Fruit fly (Drosophila melanogaster) whole organism, embryonic: Measurements from ENCODE around the gene CG7484.
A peak's percentile ranks its signal among the peaks of the same experiment; 100 is the strongest.

ENCODE experiments used
- Ada2b ChIP-seq: fragments of 200-800 bp; sonication (Bioruptor generic); IDR thresholded peaks from 2 replicates; pipeline ENCODE4 v1.3.6; 2022; ENCODE audit warnings: missing biosample characterization, missing genetic modification characterization
- CG12769 ChIP-seq: fragments of 200-800 bp; sonication (Bioruptor generic); optimal IDR thresholded peaks from 2 replicates; lab custom pipeline; 2019; ENCODE audit warnings: missing biosample characterization, mild to moderate bottlenecking, missing genetic modification characterization, moderate library complexity
- CG16813 ChIP-seq: fragments of 200-800 bp; sonication (Bioruptor generic); IDR thresholded peaks from 3 replicates; pipeline ENCODE4 v1.3.6; 2022; ENCODE audit warnings: missing biosample characterization, missing genetic modification characterization; ENCODE audit not compliant: partially characterized antibody
- CG17328 ChIP-seq: fragments of 200-800 bp; sonication (Bioruptor generic); IDR thresholded peaks from 2 replicates; pipeline ENCODE4 v1.3.6; 2022; ENCODE audit warnings: missing biosample characterization, missing genetic modification characterization
- CG18011 ChIP-seq: fragments of 200-800 bp; sonication (Bioruptor generic); optimal IDR thresholded peaks from 2 replicates; lab custom pipeline; 2017; ENCODE audit warnings: missing biosample characterization, missing genetic modification characterization, mild to moderate bottlenecking, moderate library complexity, missing genotype
- CG31224 ChIP-seq: fragments of 200-800 bp; sonication (Bioruptor generic); IDR thresholded peaks from 2 replicates; pipeline ENCODE4 v1.3.6; 2022; ENCODE audit warnings: missing biosample characterization, missing genetic modification characterization
- CG42726 ChIP-seq: fragments of 200-800 bp; sonication (Bioruptor generic); IDR thresholded peaks from 2 replicates; pipeline ENCODE4 v1.3.6; 2022; ENCODE audit warnings: missing biosample characterization, missing genetic modification characterization; ENCODE audit not compliant: partially characterized antibody
- CG5245 ChIP-seq: fragments of 200-800 bp; sonication (Bioruptor generic); optimal IDR thresholded peaks from 3 replicates; lab custom pipeline; 2016; ENCODE audit warnings: missing biosample characterization, missing genetic modification characterization
- CG6175 ChIP-seq: fragments of 200-800 bp; sonication (Bioruptor generic); IDR thresholded peaks from 3 replicates; pipeline ENCODE4 v1.3.6; 2022; ENCODE audit warnings: missing biosample characterization, missing genetic modification characterization
- CG6654 ChIP-seq: fragments of 200-800 bp; sonication (Bioruptor generic); optimal IDR thresholded peaks from 2 replicates; lab custom pipeline; 2017; ENCODE audit warnings: missing biosample characterization, mild to moderate bottlenecking, missing genetic modification characterization
- CG6689 ChIP-seq: fragments of 200-800 bp; sonication (Bioruptor generic); IDR thresholded peaks from 2 replicates; pipeline ENCODE4 v1.3.6; 2022; ENCODE audit warnings: missing biosample characterization, missing genetic modification characterization
- Deaf1 ChIP-seq: fragments of 200-800 bp; optimal IDR thresholded peaks from 3 replicates; lab custom pipeline; 2019; ENCODE audit warnings: missing biosample characterization, mild to moderate bottlenecking, missing genetic modification characterization, moderate library complexity
- Drgx ChIP-seq: fragments of 200-800 bp; sonication (Bioruptor generic); IDR thresholded peaks from 2 replicates; pipeline ENCODE4 v1.3.6; 2022; ENCODE audit warnings: missing biosample characterization, missing genetic modification characterization
- ERR ChIP-seq: fragments of 200-800 bp; sonication (Bioruptor generic); optimal IDR thresholded peaks from 2 replicates; lab custom pipeline; 2016; ENCODE audit warnings: missing biosample characterization, missing genetic modification characterization
- HHEX ChIP-seq: fragments of 200-800 bp; sonication (Bioruptor generic); optimal IDR thresholded peaks from 3 replicates; lab custom pipeline; 2017; ENCODE audit warnings: missing biosample characterization, mild to moderate bottlenecking, missing genetic modification characterization, missing genetic modification reagents
- Hr78 ChIP-seq, 2 experiments: fragments of 200-800 bp in 1 of 2; fragments of >200 bp in 1 of 2; sonication (Bioruptor generic) in 1 of 2; optimal IDR thresholded peaks; 2 replicates each; lab custom pipeline; 2017 to 2019; ENCODE audit warnings: missing biosample characterization in 2 of 2, missing genetic modification characterization in 2 of 2, mild to moderate bottlenecking in 1 of 2, moderate library complexity in 1 of 2
- Med ChIP-seq: fragments of 200-800 bp; sonication (Bioruptor generic); peaks from one replicate; lab custom pipeline; 2016; ENCODE audit warnings: missing biosample characterization, missing genetic modification characterization, mild to moderate bottlenecking, inconsistent platforms, moderate library complexity
- Nf-YC ChIP-seq: fragments of 200-800 bp; optimal IDR thresholded peaks from 3 replicates; lab custom pipeline; 2019; ENCODE audit warnings: missing biosample characterization, mild to moderate bottlenecking, missing genetic modification characterization, moderate library complexity
- Oaz ChIP-seq: fragments of 200-800 bp; sonication (Bioruptor generic); IDR thresholded peaks from 2 replicates; pipeline ENCODE4 v1.3.6; 2022; ENCODE audit warnings: missing biosample characterization, missing genetic modification characterization
- Oli ChIP-seq: fragments of 200-800 bp; sonication (Bioruptor generic); optimal IDR thresholded peaks from 2 replicates; lab custom pipeline; 2018; ENCODE audit warnings: missing biosample characterization, mild to moderate bottlenecking, missing genetic modification characterization, moderate library complexity
- ara ChIP-seq: fragments of 200-800 bp; sonication (Bioruptor generic); IDR thresholded peaks from 2 replicates; pipeline ENCODE4 v1.3.6; 2022; ENCODE audit warnings: missing biosample characterization, missing genetic modification characterization
- ase ChIP-seq: fragments of 200-800 bp; sonication (Bioruptor generic); IDR thresholded peaks from 3 replicates; pipeline ENCODE4 v1.3.6; 2022; ENCODE audit warnings: missing biosample characterization, missing genetic modification characterization
- ato ChIP-seq: fragments of 200-800 bp; sonication (Bioruptor generic); IDR thresholded peaks from 2 replicates; pipeline ENCODE4 v1.3.6; 2022; ENCODE audit warnings: missing biosample characterization, missing genetic modification characterization; ENCODE audit not compliant: partially characterized antibody
- ftz-f1 ChIP-seq: fragments of 200-800 bp; sonication (Bioruptor generic); optimal IDR thresholded peaks from 2 replicates; lab custom pipeline; 2016; ENCODE audit warnings: missing biosample characterization, missing genetic modification characterization
- gce ChIP-seq: fragments of 200-800 bp; sonication (Bioruptor generic); IDR thresholded peaks from 3 replicates; pipeline ENCODE4 v1.3.6; 2022; ENCODE audit warnings: missing biosample characterization, missing genetic modification characterization
- gsb ChIP-seq: fragments of 200-800 bp; sonication (Bioruptor generic); IDR thresholded peaks from 2 replicates; pipeline ENCODE4 v1.3.6; 2022; ENCODE audit warnings: missing biosample characterization, missing genetic modification characterization
- lmd ChIP-seq: fragments of 200-800 bp; sonication (Bioruptor generic); IDR thresholded peaks from 2 replicates; pipeline ENCODE4 v1.3.6; 2022; ENCODE audit warnings: missing biosample characterization, missing genetic modification characterization
- lov ChIP-seq, 2 experiments: fragments of 200-800 bp in 1 of 2; fragments of >200 bp in 1 of 2; sonication (Bioruptor generic) in 1 of 2; IDR thresholded peaks in 1 of 2; optimal IDR thresholded peaks in 1 of 2; 2 replicates in 1 of 2; 3 replicates in 1 of 2; pipeline versions ENCODE4 v1.3.6 to Lab custom; 2017 to 2022; ENCODE audit warnings: missing biosample characterization in 1 of 2, missing genetic modification characterization in 1 of 2
- nom ChIP-seq: fragments of 200-800 bp; sonication (Bioruptor generic); optimal IDR thresholded peaks from 2 replicates; lab custom pipeline; 2017; ENCODE audit warnings: missing biosample characterization, missing genetic modification characterization, mild to moderate bottlenecking, moderate library complexity, missing genetic modification reagents
- odd ChIP-seq: fragments of 200-800 bp; sonication (Bioruptor generic); optimal IDR thresholded peaks from 2 replicates; lab custom pipeline; 2017; ENCODE audit warnings: missing biosample characterization, mild to moderate bottlenecking, missing genetic modification characterization
- prd ChIP-seq, 3 experiments: fragments of >200 bp in 2 of 3; fragments of 200-800 bp in 1 of 3; sonication (Bioruptor generic) in 1 of 3; optimal IDR thresholded peaks in 2 of 3; IDR thresholded peaks in 1 of 3; 2 replicates in 2 of 3; 3 replicates in 1 of 3; pipeline versions ENCODE4 v1.3.6 to Lab custom; 2017 to 2022; ENCODE audit warnings: missing biosample characterization in 1 of 3, missing genetic modification characterization in 1 of 3
- ranshi ChIP-seq: fragments of 200-800 bp; sonication (Bioruptor generic); IDR thresholded peaks from 2 replicates; pipeline ENCODE4 v1.3.6; 2022; ENCODE audit warnings: missing biosample characterization, missing genetic modification characterization
- scrt ChIP-seq: fragments of 200-800 bp; sonication (Bioruptor generic); optimal IDR thresholded peaks from 2 replicates; lab custom pipeline; 2018; ENCODE audit warnings: missing biosample characterization, mild to moderate bottlenecking, missing genetic modification characterization, moderate library complexity
- slp2 ChIP-seq: fragments of 200-800 bp; sonication (Bioruptor generic); optimal IDR thresholded peaks from 2 replicates; lab custom pipeline; 2016; ENCODE audit warnings: missing biosample characterization, missing genetic modification characterization
- ssp ChIP-seq: fragments of 200-800 bp; sonication (Bioruptor generic); IDR thresholded peaks from 2 replicates; pipeline ENCODE4 v1.3.6; 2022; ENCODE audit warnings: missing biosample characterization, missing genetic modification characterization
- stc ChIP-seq: fragments of 200-800 bp; sonication (Bioruptor generic); IDR thresholded peaks from 2 replicates; pipeline ENCODE4 v1.3.6; 2022; ENCODE audit warnings: missing biosample characterization, missing genetic modification characterization
- tap ChIP-seq: fragments of 200-800 bp; optimal IDR thresholded peaks from 3 replicates; lab custom pipeline; 2019; ENCODE audit warnings: missing biosample characterization, mild to moderate bottlenecking, missing genetic modification characterization, moderate library complexity
- trem ChIP-seq: fragments of 200-800 bp; optimal IDR thresholded peaks from 3 replicates; lab custom pipeline; 2019; ENCODE audit warnings: missing biosample characterization, mild to moderate bottlenecking, missing genetic modification characterization, moderate library complexity
- unpg ChIP-seq: fragments of 200-800 bp; sonication (Bioruptor generic); optimal IDR thresholded peaks from 3 replicates; lab custom pipeline; 2018; ENCODE audit warnings: missing biosample characterization, mild to moderate bottlenecking, missing genetic modification characterization, moderate library complexity
- vvl ChIP-seq: fragments of 200-800 bp; sonication (Bioruptor generic); IDR thresholded peaks from 2 replicates; pipeline ENCODE4 v1.3.6; 2022; ENCODE audit warnings: missing biosample characterization, missing genetic modification characterization

Gene CG7484

dm6 chr3L:17631247-17631646 is 23.2 kb upstream of the CG7484 start:
- no peak for TF ChIP-seq Hr78 (GFP tag; optimal IDR thresholded peaks at IDR 0.05; lab: Kevin White, UChicago)
- peak; percentile 51 for TF ChIP-seq nom (GFP tag; lab: Kevin White, UChicago)
- TF ChIP-seq, all 482 proteins: peak for 1

- TF ChIP-seq Drgx, result peak; percentile 46; the same call in 1 of the 2 replicates
- TF ChIP-seq CG16813 (GFP tag; lab: Robert Waterston, UW), result no peak
- no peak for TF ChIP-seq CG6654 (GFP tag; lab: Kevin White, UChicago)
- TF ChIP-seq vvl, result peak; percentile 47; the same call in 1 of the 2 replicates
- no peak for TF ChIP-seq ase (GFP tag; lab: Robert Waterston, UW)
- TF ChIP-seq slp2, result no peak
- TF ChIP-seq Med (GFP tag; lab: Kevin White, UChicago), result peak; percentile 58
- TF ChIP-seq gsb, result 0 out of 2 replicates have a peak, but pooled peaks have one; percentile 25
- TF ChIP-seq CG6689 (GFP tag; lab: Robert Waterston, UW), result 0 out of 2 replicates have a peak, but pooled peaks have one; percentile 7
- 0 out of 2 replicates have a peak, but pooled peaks have one; percentile 6 for TF ChIP-seq lmd (GFP tag; lab: Robert Waterston, UW)
- TF ChIP-seq CG6175 (GFP tag; lab: Robert Waterston, UW), result 0 out of 3 replicates have a peak, but pooled peaks have one; percentile 48
- TF ChIP-seq CG31224, result no peak
- no peak for TF ChIP-seq ERR
- TF ChIP-seq ssp (GFP tag; lab: Robert Waterston, UW), result no peak
- TF ChIP-seq trem (tag; lab: Kevin White, UChicago), result no peak
- TF ChIP-seq ato, result 0 out of 2 replicates have a peak, but pooled peaks have one; percentile 19
- TF ChIP-seq Oaz, result 0 out of 2 replicates have a peak, but pooled peaks have one; percentile 18
- TF ChIP-seq HHEX (GFP tag; lab: Kevin White, UChicago), result no peak
- 0 out of 2 replicates have a peak, but pooled peaks have one; percentile 19 for TF ChIP-seq ara (GFP tag; lab: Robert Waterston, UW)
- peak; percentile 52 for TF ChIP-seq scrt (GFP tag; lab: Kevin White, UChicago)
- peak; percentile 35 for TF ChIP-seq ranshi
- 0 out of 2 replicates have a peak, but pooled peaks have one; percentile 9 for TF ChIP-seq CG17328 (GFP tag; lab: Robert Waterston, UW)
- TF ChIP-seq Oli (tag; lab: Kevin White, UChicago), result no peak
- TF ChIP-seq stc, result 0 out of 2 replicates have a peak, but pooled peaks have one; percentile 28
- 0 out of 3 replicates have a peak, but pooled peaks have one; percentile 4 for TF ChIP-seq gce (GFP tag; lab: Robert Waterston, UW)
- TF ChIP-seq Deaf1 (tag; lab: Kevin White, UChicago), result peak; percentile 93
Measured at dm6 chr3L:17633142-17633541, 21.3 kb upstream of the CG7484 start, which contains the start of gene CG7497. TSS of gene CG7497 (plus strand) at chr3L:17633449.

dm6 chr3L:17637809-17638208 is 16.6 kb upstream of the CG7484 start:
- no peak for TF ChIP-seq lov (optimal IDR thresholded peaks at IDR 0.05; lab: Kevin White, UChicago)
- no peak for TF ChIP-seq lov (GFP tag; IDR thresholded peaks at IDR 0.05; lab: Robert Waterston, UW)
- TF ChIP-seq ftz-f1 (GFP tag; lab: Kevin White, UChicago), result no peak
- TF ChIP-seq prd (optimal IDR thresholded peaks at IDR 0.05; lab: Kevin White, UChicago), result no peak
- no peak for TF ChIP-seq prd (GFP tag; IDR thresholded peaks at IDR 0.05; lab: Robert Waterston, UW)
- no peak for TF ChIP-seq odd
- TF ChIP-seq unpg (GFP tag; lab: Kevin White, UChicago), result no peak
- TF ChIP-seq CG5245 (GFP tag; lab: Kevin White, UChicago), result no peak
- no peak for TF ChIP-seq CG42726 (GFP tag; lab: Robert Waterston, UW)
- no peak for TF ChIP-seq Nf-YC (tag; lab: Kevin White, UChicago)
- TF ChIP-seq CG18011 (GFP tag; lab: Kevin White, UChicago), result no peak
- TF ChIP-seq CG12769, result no peak
- TF ChIP-seq Ada2b (GFP tag; lab: Robert Waterston, UW), result no peak
- TF ChIP-seq tap (tag; lab: Kevin White, UChicago), result no peak
- no peak for TF ChIP-seq ase (GFP tag; lab: Robert Waterston, UW)
